Worm (Caenorhabditis elegans) whole organism, young adult: Measurements from ENCODE around the gene srsx-24.

Source experiments
- B0035.1 ChIP-seq: sonication (generic microtip); optimal IDR thresholded peaks from 2 replicates; lab custom pipeline; 2016; ENCODE audit warnings: missing genetic modification characterization, mild to moderate bottlenecking, missing compliant biosample characterization, missing genotype, missing genetic modification reagents
- B0336.3 ChIP-seq: fragments of 200-800 bp; sonication (Bioruptor generic); IDR thresholded peaks from 2 replicates; pipeline ENCODE4 v1.3.6; 2022; ENCODE audit warnings: missing genetic modification characterization, missing compliant biosample characterization
- D2030.7 ChIP-seq: fragments of 200-800 bp; sonication (Bioruptor generic); IDR thresholded peaks from 2 replicates; pipeline ENCODE4 v1.3.6; 2022; ENCODE audit warnings: missing genetic modification reagents, missing genetic modification characterization, missing compliant biosample characterization
- F33H1.4 ChIP-seq: fragments of 200-800 bp; sonication (Bioruptor generic); IDR thresholded peaks from 2 replicates; pipeline ENCODE4 v1.3.6; 2022; ENCODE audit warnings: missing genetic modification reagents, missing genetic modification characterization, missing compliant biosample characterization
- F37B4.10 ChIP-seq: fragments of 200-800 bp; sonication (Bioruptor generic); IDR thresholded peaks from 2 replicates; pipeline ENCODE4 v1.3.6; 2022; ENCODE audit warnings: missing genetic modification characterization, missing compliant biosample characterization
- F49E8.2 ChIP-seq: sonication (generic microtip); optimal IDR thresholded peaks from 3 replicates; lab custom pipeline; 2017; ENCODE audit warnings: missing genetic modification characterization, mild to moderate bottlenecking, missing compliant biosample characterization, antibody characterized with exemption, moderate library complexity; ENCODE audit not compliant: insufficient read depth
- F52B5.7 ChIP-seq: sonication (generic microtip); optimal IDR thresholded peaks from 2 replicates; lab custom pipeline; 2016; ENCODE audit warnings: mild to moderate bottlenecking, missing genetic modification characterization, missing compliant biosample characterization
- F55B11.4 ChIP-seq: sonication (generic microtip); optimal IDR thresholded peaks from 2 replicates; lab custom pipeline; 2016; ENCODE audit warnings: missing compliant biosample characterization, missing genetic modification characterization, borderline replicate concordance; ENCODE audit not compliant: insufficient read depth
- T26A5.8 ChIP-seq: sonication (generic microtip); optimal IDR thresholded peaks from 2 replicates; lab custom pipeline; 2016; ENCODE audit warnings: missing genetic modification characterization, missing compliant biosample characterization
- Y95B8A.8 ChIP-seq: fragments of 200-800 bp; sonication (Bioruptor generic); IDR thresholded peaks from 2 replicates; pipeline ENCODE4 v1.3.6; 2022; ENCODE audit warnings: missing genetic modification reagents, missing genetic modification characterization, missing compliant biosample characterization
- ama-1 ChIP-seq, 3 experiments: fragments of 150-350 bp in 1 of 3; sonication (generic microtip) in 2 of 3; optimal IDR thresholded peaks; 2 replicates each; lab custom pipeline; 2014 to 2018; ENCODE audit warnings: missing biosample characterization in 2 of 3, missing genetic modification characterization in 2 of 3, missing genetic modification reagents in 2 of 3
- aptf-3 ChIP-seq: fragments of 200-800 bp; sonication (Bioruptor generic); IDR thresholded peaks from 2 replicates; pipeline ENCODE4 v1.3.6; 2022; ENCODE audit warnings: missing genetic modification characterization, missing compliant biosample characterization
- cebp-2 ChIP-seq: fragments of 200-800 bp; sonication (Bioruptor generic); IDR thresholded peaks from 2 replicates; pipeline ENCODE4 v1.3.6; 2022; ENCODE audit warnings: missing genetic modification characterization, missing compliant biosample characterization
- ceh-100 ChIP-seq: fragments of 200-800 bp; sonication (Bioruptor generic); IDR thresholded peaks from 2 replicates; pipeline ENCODE4 v1.3.6; 2022; ENCODE audit warnings: missing genetic modification reagents, missing genetic modification characterization, missing compliant biosample characterization
- ceh-27 ChIP-seq: fragments of 200-800 bp; sonication (Bioruptor generic); optimal IDR thresholded peaks from 2 replicates; lab custom pipeline; 2018; ENCODE audit warnings: mild to moderate bottlenecking, missing genetic modification characterization, moderate library complexity, missing compliant biosample characterization
- ceh-79 ChIP-seq: sonication (generic microtip); optimal IDR thresholded peaks from 2 replicates; lab custom pipeline; 2017; ENCODE audit warnings: mild to moderate bottlenecking, missing genetic modification characterization, missing compliant biosample characterization
- egrh-3 ChIP-seq: fragments of 200-800 bp; sonication (Bioruptor generic); IDR thresholded peaks from 2 replicates; pipeline ENCODE4 v1.3.6; 2022; ENCODE audit warnings: missing genetic modification reagents, missing genetic modification characterization, missing compliant biosample characterization
- lag-1 ChIP-seq: fragments of 200-800 bp; sonication (Bioruptor generic); IDR thresholded peaks from 2 replicates; pipeline ENCODE4 v1.3.6; 2022; ENCODE audit warnings: missing genetic modification reagents, missing genetic modification characterization, missing compliant biosample characterization
- lin-40 ChIP-seq: sonication (generic microtip); optimal IDR thresholded peaks from 2 replicates; lab custom pipeline; 2016; ENCODE audit warnings: missing genetic modification characterization, mild to moderate bottlenecking, missing compliant biosample characterization, missing genotype, missing genetic modification reagents
- madf-10 ChIP-seq: sonication (generic microtip); optimal IDR thresholded peaks from 2 replicates; lab custom pipeline; 2016; ENCODE audit warnings: mild to moderate bottlenecking, missing genetic modification characterization, missing compliant biosample characterization
- mel-28 ChIP-seq: sonication (generic microtip); optimal IDR thresholded peaks from 2 replicates; lab custom pipeline; 2016; ENCODE audit warnings: borderline replicate concordance, mild to moderate bottlenecking, missing genetic modification characterization, missing compliant biosample characterization
- nfya-2 ChIP-seq: fragments of 200-800 bp; sonication (Bioruptor generic); IDR thresholded peaks from 2 replicates; pipeline ENCODE4 v1.3.6; 2022; ENCODE audit warnings: missing genetic modification reagents, missing genetic modification characterization, missing compliant biosample characterization
- nhr-179 ChIP-seq: sonication (generic microtip); optimal IDR thresholded peaks from 2 replicates; lab custom pipeline; 2016; ENCODE audit warnings: mild to moderate bottlenecking, missing genetic modification characterization, missing compliant biosample characterization
- nhr-80 ChIP-seq: sonication (generic microtip); optimal IDR thresholded peaks from 2 replicates; lab custom pipeline; 2016; ENCODE audit warnings: missing genetic modification characterization, missing compliant biosample characterization
- nhr-90 ChIP-seq: sonication (generic microtip); optimal IDR thresholded peaks from 2 replicates; lab custom pipeline; 2016; ENCODE audit warnings: missing genotype, mild to moderate bottlenecking, missing genetic modification characterization, missing compliant biosample characterization
- rec-8 ChIP-seq, 2 experiments: sonication (generic microtip); optimal IDR thresholded peaks; 2 replicates each; lab custom pipeline; 2016; ENCODE audit warnings: mild to moderate bottlenecking in 2 of 2, missing genetic modification characterization in 2 of 2, missing genetic modification reagents in 2 of 2, missing genotype in 2 of 2, missing biosample characterization in 1 of 2, missing compliant biosample characterization in 1 of 2, moderate library complexity in 1 of 2
- rpc-1 ChIP-seq, 2 experiments: fragments of 150-350 bp in 1 of 2; sonication (generic microtip) in 1 of 2; optimal IDR thresholded peaks; 2 replicates each; lab custom pipeline; 2014 to 2018; ENCODE audit warnings: missing biosample characterization in 1 of 2, missing genetic modification characterization in 1 of 2, missing genetic modification reagents in 1 of 2, missing genotype in 1 of 2
- snpc-1.1 ChIP-seq: sonication (generic microtip); optimal IDR thresholded peaks from 2 replicates; lab custom pipeline; 2017; ENCODE audit warnings: missing genetic modification characterization, mild to moderate bottlenecking, missing compliant biosample characterization, antibody characterized with exemption, moderate library complexity, missing genotype, missing genetic modification reagents; ENCODE audit not compliant: insufficient read depth
- snpc-1.3 ChIP-seq: sonication (generic microtip); optimal IDR thresholded peaks from 2 replicates; lab custom pipeline; 2017; ENCODE audit warnings: missing genetic modification characterization, mild to moderate bottlenecking, missing compliant biosample characterization, antibody characterized with exemption, moderate library complexity, missing genotype, missing genetic modification reagents; ENCODE audit not compliant: insufficient read depth
- tlf-1 ChIP-seq: fragments of 200-800 bp; sonication (Bioruptor generic); optimal IDR thresholded peaks from 2 replicates; lab custom pipeline; 2018; ENCODE audit warnings: mild to moderate bottlenecking, missing genetic modification characterization, missing compliant biosample characterization
- unc-130 ChIP-seq: sonication (generic microtip); optimal IDR thresholded peaks from 2 replicates; lab custom pipeline; 2016; ENCODE audit warnings: missing genetic modification reagents, missing genetic modification characterization, missing compliant biosample characterization
- zfh-2 ChIP-seq: fragments of 200-800 bp; sonication (Bioruptor generic); conservative IDR thresholded peaks from 2 replicates; pipeline ENCODE4 v1.3.6; 2022; ENCODE audit warnings: missing genetic modification reagents, missing genetic modification characterization, missing compliant biosample characterization
- ztf-25 ChIP-seq: fragments of 200-800 bp; sonication (Bioruptor generic); IDR thresholded peaks from 2 replicates; pipeline ENCODE4 v1.3.6; 2022; ENCODE audit warnings: missing genetic modification reagents, missing genetic modification characterization, missing compliant biosample characterization
- ztf-3 ChIP-seq: fragments of 200-800 bp; sonication (Bioruptor generic); optimal IDR thresholded peaks from 2 replicates; lab custom pipeline; 2018; ENCODE audit warnings: mild to moderate bottlenecking, missing genetic modification characterization, missing compliant biosample characterization
- ztf-6 ChIP-seq: fragments of 200-800 bp; sonication (Bioruptor generic); IDR thresholded peaks from 2 replicates; pipeline ENCODE4 v1.3.6; 2022; ENCODE audit warnings: missing genetic modification reagents, missing genetic modification characterization, missing compliant biosample characterization

The srsx-24 gene

DNA sequence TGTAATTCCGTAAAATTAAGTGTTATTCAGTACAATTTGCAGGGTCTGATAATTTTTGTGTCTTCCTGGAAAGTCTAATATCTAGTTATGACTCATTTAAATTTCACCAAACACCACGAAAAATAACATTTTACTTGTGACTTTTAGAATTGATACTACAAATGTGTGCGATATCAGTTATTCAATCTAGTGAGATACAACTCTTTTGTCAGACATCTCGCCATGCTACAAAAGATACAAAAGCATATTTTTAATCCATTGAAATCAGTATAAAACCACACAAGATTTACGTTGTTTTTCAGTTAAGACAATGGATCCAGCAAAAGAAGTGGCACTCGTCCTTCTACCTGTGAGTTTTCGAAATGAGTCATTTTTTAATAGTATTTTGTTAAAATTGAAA is 5.2 kb downstream of the srsx-24 start, which contains the start of gene srx-56:
TSS of gene srx-56 (plus strand) at position 301 of the 400 bp plus-strand sequence.
- TF ChIP-seq egrh-3 (GFP tag; lab: Robert Waterston, UW) = no peak
- TF ChIP-seq F52B5.7 = no peak
- TF ChIP-seq D2030.7 (GFP tag; lab: Robert Waterston, UW) = no peak

DNA sequence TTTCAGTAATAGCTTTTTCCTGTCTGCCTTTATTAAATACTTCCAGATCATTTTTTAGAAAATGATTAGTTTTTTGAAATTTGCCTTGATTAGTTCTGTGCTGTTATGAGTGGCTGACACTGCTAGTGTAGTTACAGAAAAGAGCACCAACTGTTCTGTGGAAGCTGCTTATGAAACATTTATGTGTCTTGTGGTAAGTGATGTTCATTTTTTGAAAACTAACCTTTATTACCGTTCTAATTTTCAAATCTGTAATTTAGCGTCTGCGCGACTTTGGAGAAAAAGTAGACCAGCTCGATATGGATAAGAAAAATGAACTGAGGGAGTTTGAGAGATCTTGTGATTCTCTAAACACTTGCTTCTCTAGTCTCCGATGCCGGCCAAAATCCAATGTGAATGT is 9.7 kb downstream of the srsx-24 start, which contains the start of gene srj-14:
TSS of gene srj-14 (plus strand) at position 131 of the 400 bp plus-strand sequence.
- TF ChIP-seq mel-28 (tag; lab: Kevin White, UChicago) (no peak), rpc-1 (optimal IDR thresholded peaks at IDR 0.05; lab: Kevin White, UChicago) (no peak), rpc-1 (tag; optimal IDR thresholded peaks at IDR 0.05; lab: Kevin White, UChicago) (no peak), rec-8 (tag; optimal IDR thresholded peaks at IDR 0.05; lab: Kevin White, UChicago) (no peak), ama-1 (optimal IDR thresholded peaks at IDR 0.05; lab: Kevin White, UChicago) (no peak), ama-1 (GFP tag; optimal IDR thresholded peaks at IDR 0.05; lab: Kevin White, UChicago) (no peak), F55B11.4 (no peak), madf-10 (tag; lab: Kevin White, UChicago) (no peak), lin-40 (tag; lab: Kevin White, UChicago) (no peak), ceh-27 (GFP tag; lab: Kevin White, UChicago) (no peak)
- TF ChIP-seq, all 124 proteins: peak for 0

DNA sequence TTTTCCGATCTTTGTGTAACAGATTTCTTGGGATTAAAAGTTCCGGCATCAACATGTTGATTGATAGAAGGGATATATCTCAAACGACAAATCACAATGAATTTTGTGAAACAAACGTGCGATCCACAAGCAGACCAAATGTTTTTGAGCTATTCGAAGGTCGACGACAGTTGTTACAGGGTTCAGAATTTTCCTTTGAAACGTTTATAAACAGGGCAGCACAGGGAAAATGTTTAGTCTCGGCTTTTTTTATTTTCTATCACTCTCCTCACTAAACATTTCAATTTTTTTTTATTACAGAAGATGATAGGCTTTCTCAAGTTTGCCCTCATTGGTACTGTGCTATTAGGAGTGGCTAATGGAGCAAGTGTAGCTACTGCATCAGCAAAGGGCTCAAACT is 14.3 kb downstream of the srsx-24 start, which contains the start of gene exc-13:
TSS of gene exc-13 (plus strand) at position 301 of the 400 bp plus-strand sequence.
- TF ChIP-seq F33H1.4 = no peak
- no peak for TF ChIP-seq ztf-6
- no peak for TF ChIP-seq ceh-79
- no peak for TF ChIP-seq unc-130
- TF ChIP-seq ceh-100 (GFP tag; lab: Robert Waterston, UW) = no peak
- TF ChIP-seq T26A5.8 = no peak

DNA sequence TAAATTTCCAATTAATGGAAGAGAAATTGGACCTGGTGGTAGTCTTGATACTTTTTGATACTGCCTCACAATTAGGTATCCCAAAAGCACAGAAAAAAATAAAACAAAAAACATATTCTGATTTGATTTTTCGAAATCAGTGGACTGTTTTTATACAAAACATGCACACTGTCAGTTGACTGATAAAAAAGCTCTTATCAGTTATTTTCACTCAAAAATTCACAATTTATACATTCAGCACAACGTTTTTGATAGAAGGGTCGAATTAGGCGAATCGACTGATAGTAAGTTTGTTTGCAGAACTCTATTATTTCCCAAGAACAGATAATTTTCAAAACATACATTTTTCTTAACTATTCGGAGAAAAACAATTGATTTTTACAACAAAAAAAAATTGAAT is 15.2 kb downstream of the srsx-24 start, which contains the start of gene cyp-35A2:
TSS of gene cyp-35A2 (minus strand) at position 124 of the 400 bp plus-strand sequence.
- TF ChIP-seq B0336.3 (no peak), nhr-80 (tag; lab: Kevin White, UChicago) (peak; percentile 59)

DNA sequence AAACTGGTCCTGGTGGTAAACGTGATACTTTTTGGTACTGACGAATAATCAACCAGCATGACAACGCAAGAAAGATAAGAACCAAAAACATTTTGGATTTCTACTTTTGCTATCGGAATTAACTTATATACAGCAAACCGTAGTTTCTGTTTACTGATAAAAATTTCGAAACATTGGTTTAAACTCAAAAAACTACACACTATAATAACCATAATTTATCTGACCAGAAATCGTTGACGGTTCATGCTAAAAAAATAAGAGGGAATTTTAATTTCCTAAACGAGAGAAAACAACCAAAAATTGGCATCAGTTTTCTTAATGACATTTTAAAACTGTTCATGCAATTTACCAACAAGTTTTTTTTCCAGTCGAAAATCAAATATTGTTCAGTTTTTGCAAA is 17.6 kb downstream of the srsx-24 start, which contains the start of gene cyp-35A1:
TSS of gene cyp-35A1 (minus strand) at position 101 of the 400 bp plus-strand sequence.
- TF ChIP-seq nhr-179 (tag; lab: Kevin White, UChicago) (no peak), lag-1 (GFP tag; lab: Robert Waterston, UW) (no peak), Y95B8A.8 (GFP tag; lab: Robert Waterston, UW) (no peak), zfh-2 (no peak), cebp-2 (GFP tag; lab: Robert Waterston, UW) (no peak), F49E8.2 (tag; lab: Kevin White, UChicago) (no peak), aptf-3 (GFP tag; lab: Robert Waterston, UW) (no peak), snpc-1.1 (tag; lab: Kevin White, UChicago) (no peak)

DNA sequence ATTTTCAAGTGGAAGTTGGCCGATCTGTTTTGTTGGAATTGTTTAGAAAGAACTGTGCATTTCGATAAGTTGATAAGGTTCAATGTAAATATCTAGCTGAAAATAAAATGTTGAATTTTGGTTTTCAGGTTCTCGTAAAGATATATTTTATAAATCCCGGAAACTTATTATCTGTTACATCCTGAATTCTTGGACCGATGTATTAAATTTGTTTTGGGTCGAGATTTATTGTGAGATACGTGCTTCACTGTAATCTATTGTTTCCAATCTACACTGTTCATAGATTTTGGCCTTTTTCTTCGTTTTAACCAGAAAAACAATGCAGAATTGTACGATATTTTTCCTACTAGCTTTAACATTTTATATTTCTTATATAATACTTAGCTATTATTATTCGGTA is 22.2 kb downstream of the srsx-24 start, which contains the start of gene C03G6.6:
TSS of gene C03G6.6 (plus strand) at position 301 of the 400 bp plus-strand sequence.
- TF ChIP-seq B0035.1 (tag; lab: Kevin White, UChicago) = no peak
- no peak for TF ChIP-seq F52B5.7
- no peak for TF ChIP-seq nfya-2 (GFP tag; lab: Robert Waterston, UW)
- no peak for TF ChIP-seq lin-40 (tag; lab: Kevin White, UChicago)
- no peak for TF ChIP-seq nhr-90 (tag; lab: Kevin White, UChicago)
- TF ChIP-seq snpc-1.3 = no peak
- no peak for TF ChIP-seq nhr-179 (tag; lab: Kevin White, UChicago)
- no peak for TF ChIP-seq ztf-3 (GFP tag; lab: Kevin White, UChicago)
- TF ChIP-seq ztf-25 = no peak
- no peak for TF ChIP-seq F37B4.10 (GFP tag; lab: Robert Waterston, UW)
- no peak for TF ChIP-seq tlf-1 (GFP tag; lab: Kevin White, UChicago)
- TF ChIP-seq, all 124 proteins: peak for 0
